Worm (Caenorhabditis elegans) whole organism, young adult: ENCODE measurements around the gene snf-7.

Experiments
- B0261.1 ChIP-seq: sonication (generic microtip); optimal IDR thresholded peaks from 2 replicates; lab custom pipeline; 2016; ENCODE audit warnings: mild to moderate bottlenecking, missing genetic modification characterization, moderate library complexity, missing compliant biosample characterization
- B0336.3 ChIP-seq: fragments of 200-800 bp; sonication (Bioruptor generic); IDR thresholded peaks from 2 replicates; pipeline ENCODE4 v1.3.6; 2022; ENCODE audit warnings: missing genetic modification characterization, missing compliant biosample characterization
- C06A6.2 ChIP-seq: fragments of 200-800 bp; sonication (Bioruptor generic); conservative IDR thresholded peaks from 2 replicates; pipeline ENCODE4 v1.3.6; 2022; ENCODE audit warnings: missing genetic modification characterization, missing compliant biosample characterization
- F10E7.11 ChIP-seq: sonication (generic microtip); optimal IDR thresholded peaks from 2 replicates; lab custom pipeline; 2017; ENCODE audit warnings: mild to moderate bottlenecking, missing genetic modification characterization, moderate library complexity, missing compliant biosample characterization
- F23B12.7 ChIP-seq: sonication (generic microtip); optimal IDR thresholded peaks from 2 replicates; lab custom pipeline; 2017; ENCODE audit warnings: missing genetic modification characterization, mild to moderate bottlenecking, missing compliant biosample characterization, antibody characterized with exemption, moderate library complexity; ENCODE audit not compliant: insufficient read depth
- F37B4.10 ChIP-seq: fragments of 200-800 bp; sonication (Bioruptor generic); IDR thresholded peaks from 2 replicates; pipeline ENCODE4 v1.3.6; 2022; ENCODE audit warnings: missing genetic modification characterization, missing compliant biosample characterization
- F52B5.7 ChIP-seq: sonication (generic microtip); optimal IDR thresholded peaks from 2 replicates; lab custom pipeline; 2016; ENCODE audit warnings: mild to moderate bottlenecking, missing genetic modification characterization, missing compliant biosample characterization
- F55B11.4 ChIP-seq: sonication (generic microtip); optimal IDR thresholded peaks from 2 replicates; lab custom pipeline; 2016; ENCODE audit warnings: missing compliant biosample characterization, missing genetic modification characterization, borderline replicate concordance; ENCODE audit not compliant: insufficient read depth
- F57C9.4 ChIP-seq: sonication (generic microtip); optimal IDR thresholded peaks from 2 replicates; lab custom pipeline; 2017; ENCODE audit warnings: mild to moderate bottlenecking, missing genetic modification characterization, missing compliant biosample characterization
- Y53F4B.3 ChIP-seq: fragments of 200-800 bp; sonication (Bioruptor generic); IDR thresholded peaks from 2 replicates; pipeline ENCODE4 v1.3.6; 2022; ENCODE audit warnings: missing genetic modification reagents, missing genetic modification characterization, missing compliant biosample characterization
- Y56A3A.18 ChIP-seq: fragments of 200-800 bp; sonication (Bioruptor generic); IDR thresholded peaks from 2 replicates; pipeline ENCODE4 v1.3.6; 2022; ENCODE audit warnings: missing genetic modification reagents, missing genetic modification characterization, missing compliant biosample characterization
- Y95B8A.8 ChIP-seq: fragments of 200-800 bp; sonication (Bioruptor generic); IDR thresholded peaks from 2 replicates; pipeline ENCODE4 v1.3.6; 2022; ENCODE audit warnings: missing genetic modification reagents, missing genetic modification characterization, missing compliant biosample characterization
- ama-1 ChIP-seq, 3 experiments: fragments of 150-350 bp in 1 of 3; sonication (generic microtip) in 2 of 3; optimal IDR thresholded peaks; 2 replicates each; lab custom pipeline; 2014 to 2018; ENCODE audit warnings: missing biosample characterization in 2 of 3, missing genetic modification characterization in 2 of 3, missing genetic modification reagents in 2 of 3
- bed-2 ChIP-seq: fragments of 200-800 bp; sonication (Bioruptor generic); IDR thresholded peaks from 2 replicates; pipeline ENCODE4 v1.3.6; 2022; ENCODE audit warnings: missing genetic modification reagents, missing genetic modification characterization, missing compliant biosample characterization
- ccch-3 ChIP-seq: fragments of 200-800 bp; sonication (Bioruptor generic); optimal IDR thresholded peaks from 2 replicates; lab custom pipeline; 2018; ENCODE audit warnings: mild to moderate bottlenecking, missing genetic modification characterization, missing compliant biosample characterization
- ceh-100 ChIP-seq: fragments of 200-800 bp; sonication (Bioruptor generic); IDR thresholded peaks from 2 replicates; pipeline ENCODE4 v1.3.6; 2022; ENCODE audit warnings: missing genetic modification reagents, missing genetic modification characterization, missing compliant biosample characterization
- ceh-58 ChIP-seq: fragments of 200-800 bp; sonication (Bioruptor generic); IDR thresholded peaks from 2 replicates; pipeline ENCODE4 v1.3.6; 2022; ENCODE audit warnings: missing genetic modification characterization, missing compliant biosample characterization
- dox-1 ChIP-seq: fragments of 200-800 bp; sonication (Bioruptor generic); IDR thresholded peaks from 2 replicates; pipeline ENCODE4 v1.3.6; 2022; ENCODE audit warnings: missing genetic modification reagents, missing genetic modification characterization, missing compliant biosample characterization
- egl-44 ChIP-seq: fragments of 200-800 bp; sonication (Bioruptor generic); IDR thresholded peaks from 2 replicates; pipeline ENCODE4 v1.3.6; 2022; ENCODE audit warnings: missing genetic modification reagents, missing genetic modification characterization, missing compliant biosample characterization
- ets-4 ChIP-seq: fragments of 200-800 bp; sonication (Bioruptor generic); optimal IDR thresholded peaks from 2 replicates; lab custom pipeline; 2018; ENCODE audit warnings: mild to moderate bottlenecking, missing genetic modification characterization, missing compliant biosample characterization
- fkh-3 ChIP-seq: sonication (generic microtip); optimal IDR thresholded peaks from 2 replicates; lab custom pipeline; 2016; ENCODE audit warnings: mild to moderate bottlenecking, missing genetic modification characterization, missing compliant biosample characterization
- hlh-12 ChIP-seq: sonication (generic microtip); optimal IDR thresholded peaks from 2 replicates; lab custom pipeline; 2016; ENCODE audit warnings: missing genetic modification characterization, missing compliant biosample characterization
- hlh-26 ChIP-seq: fragments of 200-800 bp; sonication (Bioruptor generic); conservative IDR thresholded peaks from 2 replicates; pipeline ENCODE4 v1.3.6; 2022; ENCODE audit warnings: missing genetic modification reagents, missing genetic modification characterization, missing compliant biosample characterization
- hmg-1.2 ChIP-seq: fragments of 200-800 bp; sonication (Bioruptor generic); IDR thresholded peaks from 2 replicates; pipeline ENCODE4 v1.3.6; 2022; ENCODE audit warnings: missing genetic modification reagents, missing genetic modification characterization, missing compliant biosample characterization
- hrde-1 ChIP-seq: sonication (generic microtip); optimal IDR thresholded peaks from 2 replicates; lab custom pipeline; 2016; ENCODE audit warnings: missing genetic modification characterization, mild to moderate bottlenecking, missing compliant biosample characterization, moderate library complexity, missing genotype, missing genetic modification reagents, borderline replicate concordance
- let-607 ChIP-seq, 2 experiments: fragments of 200-800 bp in 1 of 2; sonication (Bioruptor generic) in 1 of 2; sonication (generic microtip) in 1 of 2; optimal IDR thresholded peaks; 2 replicates each; lab custom pipeline; 2016 to 2018; ENCODE audit warnings: mild to moderate bottlenecking in 2 of 2, missing compliant biosample characterization in 2 of 2, missing genetic modification characterization in 2 of 2, moderate library complexity in 2 of 2, missing genotype in 1 of 2
- lin-26 ChIP-seq: fragments of 200-800 bp; sonication (Bioruptor generic); IDR thresholded peaks from 2 replicates; pipeline ENCODE4 v1.3.6; 2022; ENCODE audit warnings: missing genetic modification reagents, missing genetic modification characterization, missing compliant biosample characterization
- lsl-1 ChIP-seq: fragments of 200-800 bp; sonication (Bioruptor generic); optimal IDR thresholded peaks from 2 replicates; lab custom pipeline; 2018; ENCODE audit warnings: mild to moderate bottlenecking, missing genetic modification characterization, moderate library complexity, missing compliant biosample characterization
- lsy-27 ChIP-seq: sonication (generic microtip); optimal IDR thresholded peaks from 2 replicates; lab custom pipeline; 2017; ENCODE audit warnings: missing genetic modification characterization, mild to moderate bottlenecking, missing compliant biosample characterization, antibody characterized with exemption, missing genotype, borderline replicate concordance; ENCODE audit not compliant: insufficient read depth
- madf-10 ChIP-seq: sonication (generic microtip); optimal IDR thresholded peaks from 2 replicates; lab custom pipeline; 2016; ENCODE audit warnings: mild to moderate bottlenecking, missing genetic modification characterization, missing compliant biosample characterization
- madf-6 ChIP-seq: fragments of 200-800 bp; sonication (Bioruptor generic); IDR thresholded peaks from 2 replicates; pipeline ENCODE4 v1.3.6; 2022; ENCODE audit warnings: missing genetic modification reagents, missing genetic modification characterization, missing compliant biosample characterization
- mes-4 ChIP-seq: sonication (generic microtip); optimal IDR thresholded peaks from 2 replicates; lab custom pipeline; 2016; ENCODE audit warnings: missing genotype, missing genetic modification characterization, missing compliant biosample characterization
- mxl-1 ChIP-seq: sonication (generic microtip); optimal IDR thresholded peaks from 2 replicates; lab custom pipeline; 2016; ENCODE audit warnings: missing genetic modification characterization, missing compliant biosample characterization
- nfyb-1 ChIP-seq: fragments of 200-800 bp; sonication (Bioruptor generic); IDR thresholded peaks from 2 replicates; pipeline ENCODE4 v1.3.6; 2022; ENCODE audit warnings: missing genetic modification reagents, missing genetic modification characterization, missing compliant biosample characterization
- nhr-120 ChIP-seq: fragments of 200-800 bp; sonication (Bioruptor generic); IDR thresholded peaks from 2 replicates; pipeline ENCODE4 v1.3.6; 2022; ENCODE audit warnings: missing genetic modification characterization, missing compliant biosample characterization
- pbrm-1 ChIP-seq: fragments of 200-800 bp; sonication (Bioruptor generic); IDR thresholded peaks from 2 replicates; pipeline ENCODE4 v1.3.6; 2022; ENCODE audit warnings: missing genetic modification reagents, missing genetic modification characterization, missing compliant biosample characterization
- pha-4 ChIP-seq: fragments of 150-350 bp; sonication (generic microtip); optimal IDR thresholded peaks from 2 replicates; lab custom pipeline; 2014; ENCODE audit warnings: missing biosample characterization, missing genetic modification reagents, missing genetic modification characterization
- rpc-1 ChIP-seq, 2 experiments: fragments of 150-350 bp in 1 of 2; sonication (generic microtip) in 1 of 2; optimal IDR thresholded peaks; 2 replicates each; lab custom pipeline; 2014 to 2018; ENCODE audit warnings: missing biosample characterization in 1 of 2, missing genetic modification characterization in 1 of 2, missing genetic modification reagents in 1 of 2, missing genotype in 1 of 2
- sdz-38 ChIP-seq: sonication (generic microtip); optimal IDR thresholded peaks from 2 replicates; lab custom pipeline; 2016; ENCODE audit warnings: missing genotype, missing genetic modification characterization, missing compliant biosample characterization
- snpc-3.4 ChIP-seq: sonication (generic microtip); optimal IDR thresholded peaks from 2 replicates; lab custom pipeline; 2017; ENCODE audit warnings: missing genetic modification characterization, mild to moderate bottlenecking, missing compliant biosample characterization, antibody characterized with exemption, moderate library complexity, missing genotype, missing genetic modification reagents
- tbx-9 ChIP-seq: sonication (generic microtip); optimal IDR thresholded peaks from 2 replicates; lab custom pipeline; 2016; ENCODE audit warnings: borderline replicate concordance, missing genetic modification characterization, inconsistent platforms, missing compliant biosample characterization
- unc-130 ChIP-seq: sonication (generic microtip); optimal IDR thresholded peaks from 2 replicates; lab custom pipeline; 2016; ENCODE audit warnings: missing genetic modification reagents, missing genetic modification characterization, missing compliant biosample characterization
- ztf-25 ChIP-seq: fragments of 200-800 bp; sonication (Bioruptor generic); IDR thresholded peaks from 2 replicates; pipeline ENCODE4 v1.3.6; 2022; ENCODE audit warnings: missing genetic modification reagents, missing genetic modification characterization, missing compliant biosample characterization
- ztf-28 ChIP-seq: fragments of 200-800 bp; sonication (Bioruptor generic); IDR thresholded peaks from 2 replicates; pipeline ENCODE4 v1.3.6; 2022; ENCODE audit warnings: missing genetic modification reagents, missing genetic modification characterization, missing compliant biosample characterization

The snf-7 gene

DNA sequence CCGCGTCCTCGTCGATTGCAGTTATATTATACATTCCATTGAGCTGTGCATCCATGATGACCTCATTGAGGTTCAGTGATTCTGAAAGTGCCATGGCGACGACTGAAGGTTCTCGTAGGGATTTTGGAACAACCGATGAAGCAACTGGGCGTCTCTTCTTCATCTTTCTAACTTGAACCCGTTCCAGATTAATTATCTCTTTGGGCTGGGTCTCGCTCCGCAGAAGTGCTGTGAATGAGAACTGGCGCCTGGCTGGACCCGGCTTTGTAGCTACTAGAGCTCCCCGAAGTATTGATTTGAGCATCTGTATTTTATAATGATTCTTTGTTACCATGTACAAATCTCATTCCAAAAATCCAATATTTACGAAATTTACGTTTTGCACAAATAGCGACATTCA lies 27.7 kb upstream of the snf-7 start, which contains the start of gene ZK1010.2 (continued):
- TF ChIP-seq ccch-3 (no peak), lsy-27 (tag; lab: Kevin White, UChicago) (no peak), nfyb-1 (no peak), ztf-25 (GFP tag; lab: Robert Waterston, UW) (no peak), F23B12.7 (tag; lab: Kevin White, UChicago) (no peak), tbx-9 (tag; lab: Kevin White, UChicago) (no peak), Y56A3A.18 (GFP tag; lab: Robert Waterston, UW) (no peak), unc-130 (GFP tag; lab: Kevin White, UChicago) (no peak), hrde-1 (tag; lab: Kevin White, UChicago) (peak; percentile 40), mes-4 (tag; lab: Kevin White, UChicago) (peak; percentile 11), bed-2 (GFP tag; lab: Robert Waterston, UW) (no peak), ceh-100 (GFP tag; lab: Robert Waterston, UW) (peak; percentile 63; the same call in 1 of the 2 replicates), egl-44 (GFP tag; lab: Robert Waterston, UW) (0 out of 2 replicates have a peak, but pooled peaks have one; percentile 48), ets-4 (GFP tag; lab: Kevin White, UChicago) (no peak), B0261.1 (tag; lab: Kevin White, UChicago) (no peak)

DNA sequence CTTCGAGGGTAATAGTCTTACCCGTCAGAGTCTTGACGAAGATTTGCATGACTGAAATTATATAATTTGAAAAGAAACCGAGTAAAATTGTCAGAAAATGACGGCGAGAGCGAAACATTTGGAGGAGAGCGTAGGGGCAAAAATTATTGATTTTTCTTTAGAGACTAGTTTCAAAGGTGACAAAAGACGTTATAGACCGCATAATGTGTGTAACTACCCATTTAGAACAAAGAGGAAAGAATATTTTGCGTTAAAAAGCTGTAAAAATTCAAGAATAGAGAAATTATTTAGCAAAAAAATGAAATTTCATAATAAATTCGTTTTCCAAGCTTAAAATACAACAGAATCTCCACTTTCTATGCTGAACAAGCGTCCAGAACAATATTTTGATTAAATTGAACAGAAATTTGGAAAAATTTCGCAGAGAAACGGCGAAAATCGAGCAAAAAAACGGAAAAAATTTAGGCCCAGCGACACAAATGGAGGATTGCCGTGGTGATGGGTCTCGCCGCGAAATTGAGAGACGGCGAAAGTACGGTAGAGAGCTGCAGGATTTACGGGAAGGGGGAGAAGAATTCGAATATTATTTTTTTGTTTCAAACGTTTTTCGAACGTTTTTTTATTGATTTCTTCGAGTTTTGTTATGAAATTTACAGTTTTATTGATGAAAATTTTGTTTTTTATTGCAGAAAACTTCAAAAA lies 26.6 kb upstream of the snf-7 start, which contains the start of the genes ubq-2 and frg-1:
Gene ubq-2 (minus strand): TSS at position 51 of the 702 bp plus-strand sequence.
Gene frg-1 (plus strand): TSS at position 690 of the 702 bp plus-strand sequence.
- peak in 1 of 2 experiments; percentile 67 for TF ChIP-seq let-607 (tag; optimal IDR thresholded peaks at IDR 0.05; lab: Kevin White, UChicago)
- TF ChIP-seq ztf-28 = 0 out of 2 replicates have a peak, but pooled peaks have one; percentile 32
- TF ChIP-seq F37B4.10 = no peak
- TF ChIP-seq egl-44 (GFP tag; lab: Robert Waterston, UW) = no peak
- no peak for TF ChIP-seq fkh-3
- peak; percentile 60 for TF ChIP-seq pha-4 (tag; lab: Kevin White, UChicago)
- TF ChIP-seq hlh-12 (tag; lab: Kevin White, UChicago) = no peak
- TF ChIP-seq sdz-38 (tag; lab: Kevin White, UChicago) = no peak
- no peak for TF ChIP-seq F55B11.4 (tag; lab: Kevin White, UChicago)
- TF ChIP-seq rpc-1 (optimal IDR thresholded peaks at IDR 0.05; lab: Kevin White, UChicago) = peak; percentile 10
- TF ChIP-seq rpc-1 (tag; optimal IDR thresholded peaks at IDR 0.05; lab: Kevin White, UChicago) = no peak
- no peak for TF ChIP-seq ceh-58 (GFP tag; lab: Robert Waterston, UW)
- no peak for TF ChIP-seq Y56A3A.18 (GFP tag; lab: Robert Waterston, UW)
- no peak for TF ChIP-seq unc-130 (GFP tag; lab: Kevin White, UChicago)
- TF ChIP-seq lin-26 (GFP tag; lab: Robert Waterston, UW) = no peak
- peak; percentile 60 for TF ChIP-seq F23B12.7 (tag; lab: Kevin White, UChicago)
- no peak for TF ChIP-seq F57C9.4 (tag; lab: Kevin White, UChicago)
- TF ChIP-seq pbrm-1 (GFP tag; lab: Robert Waterston, UW) = peak; percentile 80
- TF ChIP-seq madf-10 (tag; lab: Kevin White, UChicago) = peak; percentile 37
- TF ChIP-seq madf-6 (GFP tag; lab: Robert Waterston, UW) = peak; percentile 92
- TF ChIP-seq mxl-1 (tag; lab: Kevin White, UChicago) = no peak
- TF ChIP-seq hlh-26 (GFP tag; lab: Robert Waterston, UW) = no peak
- 0 out of 2 replicates have a peak, but pooled peaks have one; percentile 65 for TF ChIP-seq Y95B8A.8 (GFP tag; lab: Robert Waterston, UW)
- peak; percentile 43 for TF ChIP-seq hmg-1.2 (GFP tag; lab: Robert Waterston, UW)
- TF ChIP-seq lsl-1 (GFP tag; lab: Kevin White, UChicago) = peak; percentile 96
- peak; percentile 32 for TF ChIP-seq snpc-3.4
- TF ChIP-seq lsy-27 (tag; lab: Kevin White, UChicago) = no peak
- TF ChIP-seq B0336.3 (GFP tag; lab: Robert Waterston, UW) = peak; percentile 55; the same call in 1 of the 2 replicates
- TF ChIP-seq dox-1 (GFP tag; lab: Robert Waterston, UW) = peak; percentile 89
- TF ChIP-seq Y53F4B.3 (GFP tag; lab: Robert Waterston, UW) = no peak
- TF ChIP-seq nhr-120 (GFP tag; lab: Robert Waterston, UW) = no peak
- TF ChIP-seq C06A6.2 (GFP tag; lab: Robert Waterston, UW) = no peak
- TF ChIP-seq F10E7.11 (tag; lab: Kevin White, UChicago) = no peak
- no peak for TF ChIP-seq ama-1 (optimal IDR thresholded peaks at IDR 0.05; lab: Kevin White, UChicago)
- TF ChIP-seq ama-1 (GFP tag; optimal IDR thresholded peaks at IDR 0.05; lab: Kevin White, UChicago) = no peak
- no peak for TF ChIP-seq F52B5.7 (tag; lab: Kevin White, UChicago)
